Fruit fly (Drosophila melanogaster) whole organism, embryonic: ENCODE results near the gene TfIIA-S.
A peak's percentile ranks its signal among the peaks of the same experiment; 100 is the strongest.

Experiments
- ATbp ChIP-seq: fragments of 200-800 bp; sonication (Bioruptor generic); optimal IDR thresholded peaks from 2 replicates; lab custom pipeline; 2017; ENCODE audit warnings: missing biosample characterization, mild to moderate bottlenecking, missing genetic modification characterization, missing genetic modification reagents
- Abd-B ChIP-seq: fragments of 200-800 bp; sonication (Bioruptor generic); optimal IDR thresholded peaks from 2 replicates; lab custom pipeline; 2018; ENCODE audit warnings: missing biosample characterization, mild to moderate bottlenecking, missing genetic modification characterization, moderate library complexity
- Aef1 ChIP-seq: fragments of 200-800 bp; sonication (Bioruptor generic); IDR thresholded peaks from 3 replicates; pipeline ENCODE4 v1.3.6; 2022; ENCODE audit warnings: missing biosample characterization, missing genetic modification characterization
- Atf6 ChIP-seq: fragments of 200-800 bp; sonication (Bioruptor generic); IDR thresholded peaks from 2 replicates; pipeline ENCODE4 v1.3.6; 2022; ENCODE audit warnings: missing biosample characterization, missing genetic modification characterization
- Awh ChIP-seq: fragments of 200-800 bp; sonication (Bioruptor generic); IDR thresholded peaks from 2 replicates; pipeline ENCODE4, ENCODE4 v1.3.6; 2022; ENCODE audit warnings: missing biosample characterization, missing genetic modification characterization
- CG10462 ChIP-seq: fragments of 200-800 bp; sonication (Bioruptor generic); optimal IDR thresholded peaks from 2 replicates; lab custom pipeline; 2016; ENCODE audit warnings: missing biosample characterization, missing genetic modification characterization
- CG11504 ChIP-seq: fragments of 200-800 bp; sonication (Bioruptor generic); optimal IDR thresholded peaks from 3 replicates; lab custom pipeline; 2019; ENCODE audit warnings: missing biosample characterization, mild to moderate bottlenecking, missing genetic modification characterization, moderate library complexity
- CG11695 ChIP-seq: fragments of 200-800 bp; sonication (Bioruptor generic); IDR thresholded peaks from 3 replicates; pipeline ENCODE4 v1.3.6; 2022; ENCODE audit warnings: missing biosample characterization, missing genetic modification characterization
- CG13296 ChIP-seq: fragments of 200-800 bp; sonication (Bioruptor generic); optimal IDR thresholded peaks from 3 replicates; lab custom pipeline; 2018; ENCODE audit warnings: missing biosample characterization, mild to moderate bottlenecking, missing genetic modification characterization
- CG17612 ChIP-seq: fragments of 200-800 bp; sonication (Bioruptor generic); IDR thresholded peaks from 2 replicates; pipeline ENCODE4 v1.3.6; 2022; ENCODE audit warnings: missing biosample characterization, missing genetic modification characterization
- CG18262 ChIP-seq: fragments of 200-800 bp; optimal IDR thresholded peaks from 3 replicates; lab custom pipeline; 2019; ENCODE audit warnings: missing biosample characterization, mild to moderate bottlenecking, missing genetic modification characterization, moderate library complexity
- CG18476 ChIP-seq: fragments of 200-800 bp; sonication (Bioruptor generic); optimal IDR thresholded peaks from 2 replicates; lab custom pipeline; 2016; ENCODE audit warnings: missing biosample characterization, mild to moderate bottlenecking, missing genetic modification characterization
- CG3847 ChIP-seq: fragments of 200-800 bp; sonication (Bioruptor generic); IDR thresholded peaks from 2 replicates; pipeline ENCODE4 v1.3.6; 2022; ENCODE audit warnings: missing biosample characterization, missing genetic modification characterization
- CG4282 ChIP-seq: fragments of 200-800 bp; sonication (Bioruptor generic); optimal IDR thresholded peaks from 2 replicates; lab custom pipeline; 2016; ENCODE audit warnings: missing biosample characterization, missing genetic modification characterization
- CG6683 ChIP-seq: fragments of 200-800 bp; sonication (Bioruptor generic); optimal IDR thresholded peaks from 2 replicates; lab custom pipeline; 2017; ENCODE audit warnings: missing biosample characterization, mild to moderate bottlenecking, missing genetic modification characterization, missing genetic modification reagents
- CG6689 ChIP-seq: fragments of 200-800 bp; sonication (Bioruptor generic); IDR thresholded peaks from 2 replicates; pipeline ENCODE4 v1.3.6; 2022; ENCODE audit warnings: missing biosample characterization, missing genetic modification characterization
- CG7357 ChIP-seq: fragments of 200-800 bp; sonication (Bioruptor generic); IDR thresholded peaks from 3 replicates; pipeline ENCODE4 v1.3.6; 2022; ENCODE audit warnings: missing biosample characterization, missing genetic modification characterization
- CG7372 ChIP-seq: fragments of 200-800 bp; sonication (Bioruptor generic); IDR thresholded peaks from 2 replicates; pipeline ENCODE4 v1.3.6; 2022; ENCODE audit warnings: missing biosample characterization, missing genetic modification characterization
- CG7963 ChIP-seq: fragments of 200-800 bp; sonication (Bioruptor generic); IDR thresholded peaks from 3 replicates; pipeline ENCODE4 v1.3.6; 2022; ENCODE audit warnings: missing biosample characterization, missing genetic modification characterization; ENCODE audit not compliant: partially characterized antibody
- CG9437 ChIP-seq: fragments of 200-800 bp; sonication (Bioruptor generic); optimal IDR thresholded peaks from 2 replicates; lab custom pipeline; 2018; ENCODE audit warnings: missing biosample characterization, mild to moderate bottlenecking, missing genetic modification characterization
- CG9727 ChIP-seq: fragments of 200-800 bp; sonication (Bioruptor generic); optimal IDR thresholded peaks from 3 replicates; lab custom pipeline; 2017; ENCODE audit warnings: missing biosample characterization, mild to moderate bottlenecking, missing genetic modification characterization
- CTCF ChIP-seq: fragments of 200-800 bp; sonication (Bioruptor generic); optimal IDR thresholded peaks from 2 replicates; lab custom pipeline; 2017; ENCODE audit warnings: missing biosample characterization, mild to moderate bottlenecking, missing genetic modification characterization, moderate library complexity
- CkIIα-i1 ChIP-seq: fragments of 200-800 bp; sonication (Bioruptor generic); IDR thresholded peaks from 2 replicates; pipeline ENCODE4 v1.3.6; 2022; ENCODE audit warnings: missing biosample characterization, missing genetic modification characterization
- D ChIP-seq, 2 experiments: fragments of 200-800 bp in 1 of 2; fragments of >200 bp in 1 of 2; sonication (Bioruptor generic) in 1 of 2; optimal IDR thresholded peaks; 2 replicates in 1 of 2; 3 replicates in 1 of 2; lab custom pipeline; 2017; ENCODE audit warnings: mild to moderate bottlenecking in 1 of 2, missing biosample characterization in 1 of 2, missing genetic modification characterization in 1 of 2, missing genetic modification reagents in 1 of 2
- Dek ChIP-seq: fragments of 200-800 bp; sonication (Bioruptor generic); optimal IDR thresholded peaks from 3 replicates; lab custom pipeline; 2019; ENCODE audit warnings: missing biosample characterization, mild to moderate bottlenecking, missing genetic modification characterization, moderate library complexity
- Fer3 ChIP-seq: fragments of 200-800 bp; sonication (Bioruptor generic); optimal IDR thresholded peaks from 2 replicates; lab custom pipeline; 2018; ENCODE audit warnings: missing biosample characterization, mild to moderate bottlenecking, missing genetic modification characterization, moderate library complexity
- HHEX ChIP-seq: fragments of 200-800 bp; sonication (Bioruptor generic); optimal IDR thresholded peaks from 3 replicates; lab custom pipeline; 2017; ENCODE audit warnings: missing biosample characterization, mild to moderate bottlenecking, missing genetic modification characterization, missing genetic modification reagents
- Hr51 ChIP-seq, 2 experiments: fragments of 200-800 bp; sonication (Bioruptor generic); optimal IDR thresholded peaks; 2 replicates in 1 of 2; 3 replicates in 1 of 2; lab custom pipeline; 2016 to 2018; ENCODE audit warnings: missing biosample characterization in 2 of 2, missing genetic modification characterization in 2 of 2, mild to moderate bottlenecking in 1 of 2, moderate library complexity in 1 of 2
- Hr78 ChIP-seq, 2 experiments: fragments of 200-800 bp in 1 of 2; fragments of >200 bp in 1 of 2; sonication (Bioruptor generic) in 1 of 2; optimal IDR thresholded peaks; 2 replicates each; lab custom pipeline; 2017 to 2019; ENCODE audit warnings: missing biosample characterization in 2 of 2, missing genetic modification characterization in 2 of 2, mild to moderate bottlenecking in 1 of 2, moderate library complexity in 1 of 2
- Hsf ChIP-seq: fragments of 200-800 bp; sonication (Bioruptor generic); optimal IDR thresholded peaks from 3 replicates; lab custom pipeline; 2016; ENCODE audit warnings: missing biosample characterization, missing genetic modification characterization
- Max ChIP-seq: fragments of 200-800 bp; sonication (Bioruptor generic); optimal IDR thresholded peaks from 2 replicates; lab custom pipeline; 2016; ENCODE audit warnings: missing biosample characterization, mild to moderate bottlenecking, missing genetic modification characterization
- Med ChIP-seq: fragments of 200-800 bp; sonication (Bioruptor generic); peaks from one replicate; lab custom pipeline; 2016; ENCODE audit warnings: missing biosample characterization, missing genetic modification characterization, mild to moderate bottlenecking, inconsistent platforms, moderate library complexity
- NfI ChIP-seq: fragments of 200-800 bp; sonication (Bioruptor generic); optimal IDR thresholded peaks from 3 replicates; lab custom pipeline; 2018; ENCODE audit warnings: missing biosample characterization, mild to moderate bottlenecking, missing genetic modification characterization, moderate library complexity
- Pdp1 ChIP-seq, 2 experiments: fragments of 200-800 bp; sonication (Bioruptor generic); optimal IDR thresholded peaks; 3 replicates each; lab custom pipeline; 2016; ENCODE audit warnings: missing biosample characterization in 2 of 2, missing genetic modification characterization in 2 of 2, mild to moderate bottlenecking in 1 of 2, moderate library complexity in 1 of 2
- Poxn ChIP-seq: fragments of 200-800 bp; sonication (Bioruptor generic); IDR thresholded peaks from 2 replicates; pipeline ENCODE4 v1.3.6; 2022; ENCODE audit warnings: missing biosample characterization, missing genetic modification characterization
- Spps ChIP-seq: fragments of 200-800 bp; sonication (Bioruptor generic); optimal IDR thresholded peaks from 2 replicates; lab custom pipeline; 2018; ENCODE audit warnings: missing biosample characterization, mild to moderate bottlenecking, missing genetic modification characterization
- az2 ChIP-seq: fragments of 200-800 bp; sonication (Bioruptor generic); optimal IDR thresholded peaks from 3 replicates; lab custom pipeline; 2016; ENCODE audit warnings: missing biosample characterization, missing genetic modification characterization
- bbx ChIP-seq: fragments of 200-800 bp; sonication (Bioruptor generic); IDR thresholded peaks from 2 replicates; pipeline ENCODE4 v1.3.6; 2022; ENCODE audit warnings: missing biosample characterization, missing genetic modification characterization; ENCODE audit not compliant: partially characterized antibody
- bcd ChIP-seq: fragments of 200-800 bp; sonication (Bioruptor generic); optimal IDR thresholded peaks from 2 replicates; lab custom pipeline; 2017; ENCODE audit warnings: missing biosample characterization, mild to moderate bottlenecking, missing genetic modification characterization
- ci ChIP-seq: fragments of 200-800 bp; sonication (Bioruptor generic); IDR thresholded peaks from 3 replicates; pipeline ENCODE4 v1.3.6; 2022; ENCODE audit warnings: missing biosample characterization, missing genetic modification characterization
- ind ChIP-seq: fragments of 200-800 bp; sonication (Bioruptor generic); optimal IDR thresholded peaks from 3 replicates; lab custom pipeline; 2016; ENCODE audit warnings: missing biosample characterization, missing genetic modification characterization
- luna ChIP-seq: fragments of 200-800 bp; sonication (Bioruptor generic); optimal IDR thresholded peaks from 2 replicates; lab custom pipeline; 2016; ENCODE audit warnings: missing biosample characterization, missing genetic modification characterization
- peb ChIP-seq: fragments of 200-800 bp; sonication (Bioruptor generic); IDR thresholded peaks from 2 replicates; pipeline ENCODE4 v1.3.6; 2022; ENCODE audit warnings: missing biosample characterization, missing genetic modification characterization
- prd ChIP-seq, 3 experiments: fragments of >200 bp in 2 of 3; fragments of 200-800 bp in 1 of 3; sonication (Bioruptor generic) in 1 of 3; optimal IDR thresholded peaks in 2 of 3; IDR thresholded peaks in 1 of 3; 2 replicates in 2 of 3; 3 replicates in 1 of 3; pipeline versions ENCODE4 v1.3.6 to Lab custom; 2017 to 2022; ENCODE audit warnings: missing biosample characterization in 1 of 3, missing genetic modification characterization in 1 of 3
- sisA ChIP-seq: fragments of 200-800 bp; sonication (Bioruptor generic); IDR thresholded peaks from 2 replicates; pipeline ENCODE4 v1.3.6; 2022; ENCODE audit warnings: missing biosample characterization, missing genetic modification characterization
- slbo ChIP-seq: fragments of 200-800 bp; sonication (Bioruptor generic); IDR thresholded peaks from 2 replicates; pipeline ENCODE4 v1.3.6; 2022; ENCODE audit warnings: missing biosample characterization, missing genetic modification characterization
- twi ChIP-seq: fragments of 200-800 bp; optimal IDR thresholded peaks from 2 replicates; lab custom pipeline; 2019; ENCODE audit warnings: missing biosample characterization, mild to moderate bottlenecking, missing genetic modification characterization, moderate library complexity
- vvl ChIP-seq: fragments of 200-800 bp; sonication (Bioruptor generic); IDR thresholded peaks from 2 replicates; pipeline ENCODE4 v1.3.6; 2022; ENCODE audit warnings: missing biosample characterization, missing genetic modification characterization
- wdn ChIP-seq: fragments of 200-800 bp; sonication (Bioruptor generic); IDR thresholded peaks from 2 replicates; pipeline ENCODE4 v1.3.6; 2022; ENCODE audit warnings: missing biosample characterization, missing genetic modification characterization
- wor ChIP-seq: fragments of 200-800 bp; sonication (Bioruptor generic); IDR thresholded peaks from 2 replicates; pipeline ENCODE4 v1.3.6; 2022; ENCODE audit warnings: missing biosample characterization, missing genetic modification characterization

The TfIIA-S gene

dm6 chr3R:23915042-23915428 is 24.2 kb upstream of the TfIIA-S start (continued):
- TF ChIP-seq Med (peak; percentile 66), CG9727 (GFP tag; lab: Kevin White, UChicago) (peak; percentile 26), CkIIα-i1 (GFP tag; lab: Robert Waterston, UW) (0 out of 2 replicates have a peak, but pooled peaks have one; percentile 19), CG13296 (GFP tag; lab: Kevin White, UChicago) (no peak), Hr51 (GFP tag; optimal IDR thresholded peaks at IDR 0.05; lab: Kevin White, UChicago) (peak in 1 of 2 experiments; percentile 36), ci (GFP tag; lab: Robert Waterston, UW) (0 out of 3 replicates have a peak, but pooled peaks have one; percentile 41), Dek (tag; lab: Kevin White, UChicago) (peak; percentile 2), CG18262 (tag; lab: Kevin White, UChicago) (peak; percentile 5), CG7372 (GFP tag; lab: Robert Waterston, UW) (no peak), bbx (GFP tag; lab: Robert Waterston, UW) (no peak), ind (GFP tag; lab: Kevin White, UChicago) (peak; percentile 54), vvl (GFP tag; lab: Robert Waterston, UW) (peak; percentile 65), Pdp1 (GFP tag; optimal IDR thresholded peaks at IDR 0.05; lab: Kevin White, UChicago) (peak; percentile 13 to 21), CG18476 (GFP tag; lab: Kevin White, UChicago) (peak; percentile 3), CTCF (GFP tag; lab: Kevin White, UChicago) (no peak), Spps (tag; lab: Kevin White, UChicago) (no peak), Awh (GFP tag; lab: Robert Waterston, UW) (no peak), CG11695 (0 out of 3 replicates have a peak, but pooled peaks have one; percentile 18), slbo (GFP tag; lab: Robert Waterston, UW) (peak; percentile 34; the same call in 1 of the 2 replicates), Atf6 (GFP tag; lab: Robert Waterston, UW) (peak; percentile 82), Aef1 (GFP tag; lab: Robert Waterston, UW) (0 out of 3 replicates have a peak, but pooled peaks have one; percentile 24), CG6683 (GFP tag; lab: Kevin White, UChicago) (no peak), Max (GFP tag; lab: Kevin White, UChicago) (no peak), Poxn (GFP tag; lab: Robert Waterston, UW) (no peak), CG6689 (GFP tag; lab: Robert Waterston, UW) (peak; percentile 26; the same call in 1 of the 2 replicates), CG10462 (no peak), az2 (GFP tag; lab: Kevin White, UChicago) (peak; percentile 9), CG4282 (GFP tag; lab: Kevin White, UChicago) (no peak), HHEX (GFP tag; lab: Kevin White, UChicago) (no peak), sisA (GFP tag; lab: Robert Waterston, UW) (peak; percentile 19; the same call in 1 of the 2 replicates), CG11504 (tag; lab: Kevin White, UChicago) (peak; percentile 54), CG7963 (GFP tag; lab: Robert Waterston, UW) (no peak), Fer3 (tag; lab: Kevin White, UChicago) (peak; percentile 6), Hr78 (GFP tag; optimal IDR thresholded peaks at IDR 0.05; lab: Kevin White, UChicago) (no peak), bcd (GFP tag; lab: Kevin White, UChicago) (no peak), CG7357 (GFP tag; lab: Robert Waterston, UW) (no peak), NfI (GFP tag; lab: Kevin White, UChicago) (no peak), D (optimal IDR thresholded peaks at IDR 0.05; lab: Kevin White, UChicago) (no peak), D (GFP tag; optimal IDR thresholded peaks at IDR 0.05; lab: Kevin White, UChicago) (no peak), peb (GFP tag; lab: Robert Waterston, UW) (no peak), CG17612 (GFP tag; lab: Robert Waterston, UW) (no peak), ATbp (GFP tag; lab: Kevin White, UChicago) (peak; percentile 17), wdn (GFP tag; lab: Robert Waterston, UW) (0 out of 2 replicates have a peak, but pooled peaks have one; percentile 37), Hsf (no peak), CG9437 (no peak), prd (optimal IDR thresholded peaks at IDR 0.05; lab: Kevin White, UChicago) (no peak), prd (GFP tag; IDR thresholded peaks at IDR 0.05; lab: Robert Waterston, UW) (peak; percentile 55; the same call in 2 of the 3 replicates), luna (no peak), wor (GFP tag; lab: Robert Waterston, UW) (0 out of 2 replicates have a peak, but pooled peaks have one; percentile 20), Abd-B (no peak), CG3847 (GFP tag; lab: Robert Waterston, UW) (no peak), twi (tag; lab: Kevin White, UChicago) (no peak)
